Fruit fly (Drosophila melanogaster): Measurements from ENCODE around the gene CG11760.

CG11760 gene

DNA sequence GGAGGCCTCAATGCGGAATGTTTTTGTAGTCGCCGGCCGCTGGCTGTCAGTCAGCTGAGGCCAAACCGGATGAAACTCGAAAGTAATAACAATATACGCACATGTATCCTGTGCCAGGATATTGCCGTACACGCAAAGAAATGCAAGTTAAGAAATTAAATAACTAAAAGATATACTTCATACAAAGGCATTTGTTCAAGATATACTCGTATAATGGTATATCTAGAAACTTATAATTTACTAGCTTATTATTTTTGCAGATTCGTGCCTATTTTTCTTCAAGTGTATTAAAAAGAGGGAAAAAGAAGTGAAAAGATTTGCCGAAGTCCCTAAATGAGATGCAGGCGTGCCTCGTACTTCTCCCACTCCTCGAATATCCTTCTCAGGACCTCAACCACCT, 35.7 kb upstream of the CG11760 start (continued):
- TF ChIP-seq CG8924 (tag; optimal IDR thresholded peaks at IDR 0.05) (peak; percentile 35), CG12155 (GFP tag; optimal IDR thresholded peaks at IDR 0.05) (no peak), zfh1 (GFP tag; IDR thresholded peaks at IDR 0.05) (peak; percentile 28; the same call in 1 of the 3 replicates), sens (GFP tag) (peak; percentile 74), CG6854 (GFP tag; optimal IDR thresholded peaks at IDR 0.05) (no peak), Bgb (GFP tag; IDR thresholded peaks at IDR 0.05; ENCODE audit: partially characterized antibody) (no peak), CG15696 (tag; optimal IDR thresholded peaks at IDR 0.05) (peak; percentile 66), zf30C (GFP tag; optimal IDR thresholded peaks at IDR 0.05) (peak; percentile 65), ci (GFP tag; IDR thresholded peaks at IDR 0.05) (0 out of 3 replicates have a peak, but pooled peaks have one; percentile 11), stc (GFP tag; IDR thresholded peaks at IDR 0.05) (no peak), esg (GFP tag; conservative IDR thresholded peaks at IDR 0.05) (no peak), Xrp1 (GFP tag; IDR thresholded peaks at IDR 0.05) (peak; percentile 28; the same call in 1 of the 2 replicates), sr (GFP tag; IDR thresholded peaks at IDR 0.05) (no peak), CG18619 (GFP tag; optimal IDR thresholded peaks at IDR 0.05) (no peak), chm (GFP tag; IDR thresholded peaks at IDR 0.05) (no peak), CG18262 (tag; optimal IDR thresholded peaks at IDR 0.05) (peak; percentile 5), HLH3B (GFP tag; IDR thresholded peaks at IDR 0.05) (no peak), sug (tag; optimal IDR thresholded peaks at IDR 0.05) (no peak), fd102C (GFP tag; optimal IDR thresholded peaks at IDR 0.05) (peak; percentile 79), CG7357 (GFP tag; IDR thresholded peaks at IDR 0.05) (no peak), CG4730 (GFP tag; IDR thresholded peaks at IDR 0.05) (no peak), Hsf (GFP tag; optimal IDR thresholded peaks at IDR 0.05) (peak; percentile 10), CG33557 (GFP tag; optimal IDR thresholded peaks at IDR 0.05) (no peak), CG13775 (GFP tag; optimal IDR thresholded peaks at IDR 0.05) (peak; percentile 4), twi (tag; optimal IDR thresholded peaks at IDR 0.05) (peak; percentile 12), kni (GFP tag; optimal IDR thresholded peaks at IDR 0.05) (no peak), Abd-B (GFP tag; optimal IDR thresholded peaks at IDR 0.05) (no peak), Hr3 (GFP tag; optimal IDR thresholded peaks at IDR 0.05) (no peak), Dref (GFP tag; IDR thresholded peaks at IDR 0.05) (0 out of 2 replicates have a peak, but pooled peaks have one; percentile 1), CG8765 (GFP tag; IDR thresholded peaks at IDR 0.05) (peak; percentile 65), CG15479 (GFP tag; optimal IDR thresholded peaks at IDR 0.05) (peak; percentile 67), nom (GFP tag; optimal IDR thresholded peaks at IDR 0.05) (no peak), CG10267 (tag; optimal IDR thresholded peaks at IDR 0.05) (peak; percentile 3), prd (optimal IDR thresholded peaks at IDR 0.05) (no peak), prd (GFP tag; IDR thresholded peaks at IDR 0.05) (peak; percentile 84), CG10979 (tag; optimal IDR thresholded peaks at IDR 0.05) (peak; percentile 47), CG9727 (GFP tag; optimal IDR thresholded peaks at IDR 0.05) (peak; percentile 62), Meics (GFP tag; optimal IDR thresholded peaks at IDR 0.05) (no peak), sob (GFP tag; IDR thresholded peaks at IDR 0.05) (no peak), dmrt11E (tag; optimal IDR thresholded peaks at IDR 0.05) (peak; percentile 55)

- TF ChIP-seq tll (GFP tag; optimal IDR thresholded peaks at IDR 0.05) (peak in 1 of 2 experiments; percentile 26), da (GFP tag; optimal IDR thresholded peaks at IDR 0.05) (no peak), grn (GFP tag; optimal IDR thresholded peaks at IDR 0.05) (peak; percentile 3), sens (GFP tag) (peak; percentile 67), pros (GFP tag; optimal IDR thresholded peaks at IDR 0.05) (peak; percentile 32), CG8924 (tag; optimal IDR thresholded peaks at IDR 0.05) (no peak), bab2 (GFP tag; optimal IDR thresholded peaks at IDR 0.05) (no peak), scrt (GFP tag; optimal IDR thresholded peaks at IDR 0.05) (peak; percentile 80), D19A (tag; optimal IDR thresholded peaks at IDR 0.05) (peak; percentile 68), Kr (GFP tag; optimal IDR thresholded peaks at IDR 0.05) (peak; percentile 95), CG13424 (tag; optimal IDR thresholded peaks at IDR 0.05) (no peak), Nf-YC (tag; optimal IDR thresholded peaks at IDR 0.05) (peak; percentile 49), Nf-YB (GFP tag; optimal IDR thresholded peaks at IDR 0.05) (peak; percentile 90)
These were observed 34.4 kb upstream of the CG11760 start, which contains the start of gene CG44227 for dm6 chr3R:8684328-8685177. TSS of gene CG44227 (minus strand) at chr3R:8685176.
